Fruit fly (Drosophila melanogaster) whole organism, embryonic: ENCODE data around the gene CG3604.

Experiments used
- Ada2b ChIP-seq: fragments of 200-800 bp; sonication (Bioruptor generic); IDR thresholded peaks from 2 replicates; pipeline ENCODE4 v1.3.6; 2022; ENCODE audit warnings: missing biosample characterization, missing genetic modification characterization
- Atf6 ChIP-seq: fragments of 200-800 bp; sonication (Bioruptor generic); IDR thresholded peaks from 2 replicates; pipeline ENCODE4 v1.3.6; 2022; ENCODE audit warnings: missing biosample characterization, missing genetic modification characterization
- Awh ChIP-seq: fragments of 200-800 bp; sonication (Bioruptor generic); IDR thresholded peaks from 2 replicates; pipeline ENCODE4, ENCODE4 v1.3.6; 2022; ENCODE audit warnings: missing biosample characterization, missing genetic modification characterization
- B-H2 ChIP-seq: fragments of 200-800 bp; sonication (Bioruptor generic); optimal IDR thresholded peaks from 2 replicates; lab custom pipeline; 2018; ENCODE audit warnings: missing biosample characterization, mild to moderate bottlenecking, missing genetic modification characterization
- CG1024 ChIP-seq: fragments of 200-800 bp; sonication (Bioruptor generic); IDR thresholded peaks from 2 replicates; pipeline ENCODE4 v1.3.6; 2022; ENCODE audit warnings: missing biosample characterization, missing genetic modification characterization
- CG10267 ChIP-seq: fragments of 200-800 bp; sonication (Bioruptor generic); optimal IDR thresholded peaks from 2 replicates; lab custom pipeline; 2018; ENCODE audit warnings: missing biosample characterization, mild to moderate bottlenecking, missing genetic modification characterization, moderate library complexity
- CG10321 ChIP-seq: fragments of 200-800 bp; sonication (Bioruptor generic); IDR thresholded peaks from 2 replicates; pipeline ENCODE4 v1.3.6; 2022; ENCODE audit warnings: missing biosample characterization, missing genetic modification characterization
- CG12391 ChIP-seq: fragments of 200-800 bp; sonication (Bioruptor generic); optimal IDR thresholded peaks from 3 replicates; lab custom pipeline; 2018; ENCODE audit warnings: missing biosample characterization, mild to moderate bottlenecking, missing genetic modification characterization, moderate library complexity
- CG14014 ChIP-seq: fragments of 200-800 bp; sonication (Bioruptor generic); IDR thresholded peaks from 2 replicates; pipeline ENCODE4 v1.3.6; 2022; ENCODE audit warnings: missing biosample characterization, missing genetic modification characterization
- CG1832 ChIP-seq: fragments of 200-800 bp; sonication (Bioruptor generic); optimal IDR thresholded peaks from 2 replicates; lab custom pipeline; 2017; ENCODE audit warnings: missing biosample characterization, mild to moderate bottlenecking, missing genetic modification characterization, inconsistent platforms
- CG2202 ChIP-seq: fragments of 200-800 bp; sonication (Bioruptor generic); optimal IDR thresholded peaks from 2 replicates; lab custom pipeline; 2018; ENCODE audit warnings: missing biosample characterization, mild to moderate bottlenecking, missing genetic modification characterization
- CG30403 ChIP-seq: fragments of 200-800 bp; sonication (Bioruptor generic); optimal IDR thresholded peaks from 3 replicates; lab custom pipeline; 2016; ENCODE audit warnings: missing biosample characterization, missing genetic modification characterization
- CG30431 ChIP-seq: fragments of 200-800 bp; sonication (Bioruptor generic); optimal IDR thresholded peaks from 2 replicates; lab custom pipeline; 2017; ENCODE audit warnings: missing biosample characterization, missing genetic modification characterization
- CG33557 ChIP-seq: fragments of 200-800 bp; sonication (Bioruptor generic); optimal IDR thresholded peaks from 2 replicates; lab custom pipeline; 2019; ENCODE audit warnings: missing biosample characterization, mild to moderate bottlenecking, missing genetic modification characterization, moderate library complexity
- CG34422 ChIP-seq: fragments of 200-800 bp; sonication (Bioruptor generic); IDR thresholded peaks from 3 replicates; pipeline ENCODE4 v1.3.6; 2022; ENCODE audit warnings: missing biosample characterization, missing genetic modification characterization
- CG4820 ChIP-seq: fragments of 200-800 bp; sonication (Bioruptor generic); optimal IDR thresholded peaks from 3 replicates; lab custom pipeline; 2016; ENCODE audit warnings: missing biosample characterization, missing genetic modification characterization
- CG6175 ChIP-seq: fragments of 200-800 bp; sonication (Bioruptor generic); IDR thresholded peaks from 3 replicates; pipeline ENCODE4 v1.3.6; 2022; ENCODE audit warnings: missing biosample characterization, missing genetic modification characterization
- CG6654 ChIP-seq: fragments of 200-800 bp; sonication (Bioruptor generic); optimal IDR thresholded peaks from 2 replicates; lab custom pipeline; 2017; ENCODE audit warnings: missing biosample characterization, mild to moderate bottlenecking, missing genetic modification characterization
- CG6689 ChIP-seq: fragments of 200-800 bp; sonication (Bioruptor generic); IDR thresholded peaks from 2 replicates; pipeline ENCODE4 v1.3.6; 2022; ENCODE audit warnings: missing biosample characterization, missing genetic modification characterization
- CG8765 ChIP-seq: fragments of 200-800 bp; sonication (Bioruptor generic); IDR thresholded peaks from 2 replicates; pipeline ENCODE4 v1.3.6; 2022; ENCODE audit warnings: missing biosample characterization, missing genetic modification characterization
- Chrac-16 ChIP-seq: fragments of 200-800 bp; sonication (Bioruptor generic); optimal IDR thresholded peaks from 3 replicates; lab custom pipeline; 2016; ENCODE audit warnings: missing biosample characterization, missing genetic modification characterization
- Dll ChIP-seq: fragments of 200-800 bp; sonication (Bioruptor generic); IDR thresholded peaks from 4 replicates; pipeline ENCODE4 v1.3.6; 2022; ENCODE audit warnings: missing biosample characterization, missing genetic modification characterization; ENCODE audit not compliant: partially characterized antibody
- Eip74EF ChIP-seq, 2 experiments: fragments of 200-800 bp in 1 of 2; fragments of >200 bp in 1 of 2; sonication (Bioruptor generic) in 1 of 2; optimal IDR thresholded peaks; 2 replicates each; lab custom pipeline; 2017 to 2019; ENCODE audit warnings: missing biosample characterization in 2 of 2, missing genetic modification characterization in 2 of 2, mild to moderate bottlenecking in 1 of 2, moderate library complexity in 1 of 2
- HLH3B ChIP-seq: fragments of 200-800 bp; sonication (Bioruptor generic); IDR thresholded peaks from 2 replicates; pipeline ENCODE4 v1.3.6; 2022; ENCODE audit warnings: missing biosample characterization, missing genetic modification characterization
- Nf-YC ChIP-seq: fragments of 200-800 bp; optimal IDR thresholded peaks from 3 replicates; lab custom pipeline; 2019; ENCODE audit warnings: missing biosample characterization, mild to moderate bottlenecking, missing genetic modification characterization, moderate library complexity
- Sox100B ChIP-seq: fragments of 200-800 bp; sonication (Bioruptor generic); optimal IDR thresholded peaks from 3 replicates; lab custom pipeline; 2018; ENCODE audit warnings: missing biosample characterization, mild to moderate bottlenecking, missing genetic modification characterization
- Ssrp ChIP-seq: fragments of 200-800 bp; sonication (Bioruptor generic); optimal IDR thresholded peaks from 2 replicates; lab custom pipeline; 2018; ENCODE audit warnings: missing biosample characterization, mild to moderate bottlenecking, missing genetic modification characterization, moderate library complexity
- Xrp1 ChIP-seq: fragments of 200-800 bp; sonication (Bioruptor generic); IDR thresholded peaks from 2 replicates; pipeline ENCODE4 v1.3.6; 2022; ENCODE audit warnings: missing biosample characterization, missing genetic modification characterization
- bsh ChIP-seq, 2 experiments: fragments of 200-800 bp; sonication (Bioruptor generic); optimal IDR thresholded peaks; 2 replicates each; lab custom pipeline; 2017 to 2018; ENCODE audit warnings: mild to moderate bottlenecking in 2 of 2, missing biosample characterization in 2 of 2, missing genetic modification characterization in 2 of 2, moderate library complexity in 1 of 2
- crol ChIP-seq: fragments of 200-800 bp; sonication (Bioruptor generic); IDR thresholded peaks from 2 replicates; pipeline ENCODE4 v1.3.6; 2022; ENCODE audit warnings: missing biosample characterization, missing genetic modification characterization
- dmrt99B ChIP-seq: fragments of 200-800 bp; sonication (Bioruptor generic); optimal IDR thresholded peaks from 2 replicates; lab custom pipeline; 2018; ENCODE audit warnings: missing biosample characterization, mild to moderate bottlenecking, missing genetic modification characterization, moderate library complexity
- dysf ChIP-seq: fragments of 200-800 bp; sonication (Bioruptor generic); IDR thresholded peaks from 3 replicates; pipeline ENCODE4 v1.3.6; 2022; ENCODE audit warnings: missing biosample characterization, missing genetic modification characterization
- fu2 ChIP-seq: fragments of 200-800 bp; sonication (Bioruptor generic); optimal IDR thresholded peaks from 2 replicates; lab custom pipeline; 2016; ENCODE audit warnings: missing biosample characterization, missing genetic modification characterization
- gsb ChIP-seq: fragments of 200-800 bp; sonication (Bioruptor generic); IDR thresholded peaks from 2 replicates; pipeline ENCODE4 v1.3.6; 2022; ENCODE audit warnings: missing biosample characterization, missing genetic modification characterization
- hbn ChIP-seq: fragments of 200-800 bp; sonication (Bioruptor generic); IDR thresholded peaks from 2 replicates; pipeline ENCODE4 v1.3.6; 2022; ENCODE audit warnings: missing biosample characterization, missing genetic modification characterization; ENCODE audit not compliant: partially characterized antibody
- her ChIP-seq: fragments of 200-800 bp; sonication (Bioruptor generic); optimal IDR thresholded peaks from 2 replicates; lab custom pipeline; 2016; ENCODE audit warnings: missing biosample characterization, missing genetic modification characterization
- jing ChIP-seq: fragments of 200-800 bp; sonication (Bioruptor generic); optimal IDR thresholded peaks from 2 replicates; lab custom pipeline; 2018; ENCODE audit warnings: missing biosample characterization, mild to moderate bottlenecking, missing genetic modification characterization
- luna ChIP-seq: fragments of 200-800 bp; sonication (Bioruptor generic); optimal IDR thresholded peaks from 2 replicates; lab custom pipeline; 2016; ENCODE audit warnings: missing biosample characterization, missing genetic modification characterization
- nom ChIP-seq: fragments of 200-800 bp; sonication (Bioruptor generic); optimal IDR thresholded peaks from 2 replicates; lab custom pipeline; 2017; ENCODE audit warnings: missing biosample characterization, missing genetic modification characterization, mild to moderate bottlenecking, moderate library complexity, missing genetic modification reagents
- oc ChIP-seq: fragments of 200-800 bp; sonication (Bioruptor generic); optimal IDR thresholded peaks from 2 replicates; lab custom pipeline; 2018; ENCODE audit warnings: missing biosample characterization, mild to moderate bottlenecking, missing genetic modification characterization, moderate library complexity
- otp ChIP-seq: fragments of 200-800 bp; sonication (Bioruptor generic); IDR thresholded peaks from 3 replicates; pipeline ENCODE4, ENCODE4 v1.3.6; 2022; ENCODE audit warnings: missing biosample characterization, missing genetic modification characterization
- prd ChIP-seq, 3 experiments: fragments of >200 bp in 2 of 3; fragments of 200-800 bp in 1 of 3; sonication (Bioruptor generic) in 1 of 3; optimal IDR thresholded peaks in 2 of 3; IDR thresholded peaks in 1 of 3; 2 replicates in 2 of 3; 3 replicates in 1 of 3; pipeline versions ENCODE4 v1.3.6 to Lab custom; 2017 to 2022; ENCODE audit warnings: missing biosample characterization in 1 of 3, missing genetic modification characterization in 1 of 3
- pros ChIP-seq: fragments of 200-800 bp; sonication (Bioruptor generic); optimal IDR thresholded peaks from 3 replicates; lab custom pipeline; 2019; ENCODE audit warnings: missing biosample characterization, mild to moderate bottlenecking, missing genetic modification characterization, moderate library complexity
- row ChIP-seq: fragments of 200-800 bp; sonication (Bioruptor generic); IDR thresholded peaks from 3 replicates; pipeline ENCODE4 v1.3.6; 2022; ENCODE audit warnings: missing biosample characterization, missing genetic modification characterization
- sim ChIP-seq: fragments of 200-800 bp; sonication (Bioruptor generic); IDR thresholded peaks from 2 replicates; pipeline ENCODE4 v1.3.6; 2022; ENCODE audit warnings: missing biosample characterization, missing genetic modification characterization
- unpg ChIP-seq: fragments of 200-800 bp; sonication (Bioruptor generic); optimal IDR thresholded peaks from 3 replicates; lab custom pipeline; 2018; ENCODE audit warnings: missing biosample characterization, mild to moderate bottlenecking, missing genetic modification characterization, moderate library complexity
- yki ChIP-seq: fragments of >200 bp; optimal IDR thresholded peaks from 3 replicates; lab custom pipeline; 2018
- zen ChIP-seq: fragments of 200-800 bp; sonication (Bioruptor generic); optimal IDR thresholded peaks from 3 replicates; lab custom pipeline; 2018; ENCODE audit warnings: missing biosample characterization, mild to moderate bottlenecking, missing genetic modification characterization, moderate library complexity

Gene CG3604

dm6 chr2L:3692466-3692865 is 5.2 kb downstream of the CG3604 start, which contains the start of gene CG16704:
Gene CG16704 (minus strand): TSS chr2L:3692587.
- TF ChIP-seq Atf6 (GFP tag; lab: Robert Waterston, UW) (no peak), CG1024 (GFP tag; lab: Robert Waterston, UW) (no peak), CG6654 (GFP tag; lab: Kevin White, UChicago) (no peak), Eip74EF (GFP tag; optimal IDR thresholded peaks at IDR 0.05; lab: Kevin White, UChicago) (no peak), jing (GFP tag; lab: Kevin White, UChicago) (no peak), otp (no peak), hbn (GFP tag; lab: Robert Waterston, UW) (no peak), gsb (GFP tag; lab: Robert Waterston, UW) (no peak), Ssrp (tag; lab: Kevin White, UChicago) (no peak), Nf-YC (no peak), Dll (GFP tag; lab: Robert Waterston, UW) (no peak), her (no peak), nom (GFP tag; lab: Kevin White, UChicago) (no peak), oc (tag; lab: Kevin White, UChicago) (no peak), dysf (GFP tag; lab: Robert Waterston, UW) (no peak), crol (GFP tag; lab: Robert Waterston, UW) (no peak), Awh (GFP tag; lab: Robert Waterston, UW) (no peak), CG1832 (no peak)

- TF ChIP-seq CG6689 (0 out of 2 replicates have a peak, but pooled peaks have one; percentile 16), dmrt99B (tag; lab: Kevin White, UChicago) (peak; percentile 5), zen (tag; lab: Kevin White, UChicago) (peak; percentile 40), CG10321 (GFP tag; lab: Robert Waterston, UW) (0 out of 2 replicates have a peak, but pooled peaks have one; percentile 18), CG30431 (peak; percentile 4), CG33557 (GFP tag; lab: Kevin White, UChicago) (peak; percentile 10), Nf-YC (peak; percentile 90), CG34422 (GFP tag; lab: Robert Waterston, UW) (0 out of 3 replicates have a peak, but pooled peaks have one; percentile 26), B-H2 (GFP tag; lab: Kevin White, UChicago) (no peak), prd (optimal IDR thresholded peaks at IDR 0.05; lab: Kevin White, UChicago) (no peak), prd (GFP tag; IDR thresholded peaks at IDR 0.05; lab: Robert Waterston, UW) (peak; percentile 62; the same call in 2 of the 3 replicates), CG14014 (GFP tag; lab: Robert Waterston, UW) (no peak), Sox100B (no peak), luna (GFP tag; lab: Kevin White, UChicago) (no peak), bsh (GFP tag; optimal IDR thresholded peaks at IDR 0.05; lab: Kevin White, UChicago) (peak in 1 of 2 experiments; percentile 49), CG30403 (GFP tag; lab: Kevin White, UChicago) (peak; percentile 21), unpg (GFP tag; lab: Kevin White, UChicago) (peak; percentile 21), fu2 (GFP tag; lab: Kevin White, UChicago) (no peak), Ada2b (GFP tag; lab: Robert Waterston, UW) (no peak), sim (no peak), yki (no peak), CG1024 (GFP tag; lab: Robert Waterston, UW) (peak; percentile 6; the same call in 1 of the 2 replicates), CG12391 (peak; percentile 27), CG2202 (tag; lab: Kevin White, UChicago) (peak; percentile 3), row (GFP tag; lab: Robert Waterston, UW) (peak; percentile 37; the same call in 1 of the 3 replicates), CG10267 (tag; lab: Kevin White, UChicago) (peak; percentile 16), Chrac-16 (peak; percentile 19), HLH3B (GFP tag; lab: Robert Waterston, UW) (no peak), pros (GFP tag; lab: Kevin White, UChicago) (peak; percentile 3), CG8765 (no peak), Xrp1 (GFP tag; lab: Robert Waterston, UW) (peak; percentile 55; the same call in 1 of the 2 replicates), CG6175 (GFP tag; lab: Robert Waterston, UW) (no peak), CG4820 (peak; percentile 27)
These were observed 12.4 kb downstream of the CG3604 start for dm6 chr2L:3685139-3685851.
